Worm (Caenorhabditis elegans) whole organism, L4 larva: ENCODE results near the gene vps-45.

Source experiments
- aha-1 ChIP-seq: fragments of 150-350 bp; peaks from one replicate; lab custom pipeline; 2014; ENCODE audit warnings: missing biosample characterization, missing genetic modification characterization
- aly-2 ChIP-seq: sonication (generic microtip); optimal IDR thresholded peaks from 2 replicates; lab custom pipeline; 2018; ENCODE audit warnings: missing biosample characterization, missing genetic modification characterization
- ama-1 ChIP-seq: fragments of 150-350 bp; optimal IDR thresholded peaks from 2 replicates; lab custom pipeline; 2014; ENCODE audit warnings: inconsistent platforms, mixed read lengths
- dmd-6 ChIP-seq: fragments of 200-800 bp; sonication (Bioruptor generic); IDR thresholded peaks from 2 replicates; pipeline ENCODE4 v1.3.6; 2022; ENCODE audit warnings: missing genetic modification reagents, missing genetic modification characterization, missing compliant biosample characterization
- dmd-8 ChIP-seq: fragments of 200-800 bp; sonication (Bioruptor generic); IDR thresholded peaks from 2 replicates; pipeline ENCODE4 v1.3.6; 2022; ENCODE audit warnings: missing genetic modification characterization, missing compliant biosample characterization
- dve-1 ChIP-seq: sonication (generic microtip); optimal IDR thresholded peaks from 2 replicates; lab custom pipeline; 2017; ENCODE audit warnings: antibody characterized with exemption, mild to moderate bottlenecking, missing genetic modification characterization, missing compliant biosample characterization; ENCODE audit not compliant: insufficient read depth
- egl-27 ChIP-seq: sonication (generic microtip); optimal IDR thresholded peaks from 3 replicates; lab custom pipeline; 2017; ENCODE audit warnings: missing biosample characterization, missing genetic modification reagents, missing genetic modification characterization
- hif-1 ChIP-seq, 2 experiments: sonication (generic microtip); optimal IDR thresholded peaks; 2 replicates each; lab custom pipeline; 2016 to 2017; ENCODE audit warnings: missing compliant biosample characterization in 2 of 2, missing genetic modification characterization in 2 of 2, missing genetic modification reagents in 2 of 2, missing genotype in 2 of 2, mild to moderate bottlenecking in 1 of 2
- lin-38 ChIP-seq: fragments of 200-800 bp; sonication (Bioruptor generic); IDR thresholded peaks from 2 replicates; pipeline ENCODE4 v1.3.6; 2022; ENCODE audit warnings: missing genetic modification reagents, missing genetic modification characterization, missing compliant biosample characterization
- madf-9 ChIP-seq: fragments of 200-800 bp; sonication (Bioruptor generic); conservative IDR thresholded peaks from 2 replicates; pipeline ENCODE4 v1.3.6; 2022; ENCODE audit warnings: missing genetic modification reagents, missing genetic modification characterization, missing compliant biosample characterization
- mdl-1 ChIP-seq, 2 experiments: fragments of 150-350 bp in 1 of 2; sonication (generic microtip) in 1 of 2; optimal IDR thresholded peaks; 2 replicates each; lab custom pipeline; 2014 to 2017; ENCODE audit warnings: missing biosample characterization in 2 of 2, missing genetic modification characterization in 2 of 2
- mep-1 ChIP-seq: fragments of 150-350 bp; sonication (generic microtip); optimal IDR thresholded peaks from 3 replicates; lab custom pipeline; 2014; ENCODE audit warnings: missing biosample characterization, missing genetic modification characterization
- mes-2 ChIP-seq: sonication (generic microtip); optimal IDR thresholded peaks from 2 replicates; lab custom pipeline; 2016; ENCODE audit warnings: missing genotype, mild to moderate bottlenecking, missing genetic modification characterization, missing compliant biosample characterization; ENCODE audit not compliant: poor library complexity, severe bottlenecking
- mxl-3 ChIP-seq: fragments of 200-800 bp; sonication (Bioruptor generic); optimal IDR thresholded peaks from 2 replicates; lab custom pipeline; 2018; ENCODE audit warnings: mild to moderate bottlenecking, missing genetic modification characterization, missing compliant biosample characterization
- nhr-28 ChIP-seq: fragments of 150-350 bp; optimal IDR thresholded peaks from 2 replicates; lab custom pipeline; 2014; ENCODE audit warnings: missing biosample characterization, missing genetic modification characterization
- nhr-42 ChIP-seq: fragments of 200-800 bp; sonication (Bioruptor generic); IDR thresholded peaks from 2 replicates; pipeline ENCODE4 v1.3.6; 2022; ENCODE audit warnings: missing genetic modification characterization, missing compliant biosample characterization
- nhr-48 ChIP-seq: sonication (generic microtip); optimal IDR thresholded peaks from 2 replicates; lab custom pipeline; 2016; ENCODE audit warnings: mild to moderate bottlenecking, missing genetic modification characterization, missing compliant biosample characterization
- nhr-6 ChIP-seq: fragments of 150-350 bp; optimal IDR thresholded peaks from 2 replicates; lab custom pipeline; 2014; ENCODE audit warnings: missing biosample characterization, missing genetic modification characterization
- pha-4 ChIP-seq, 2 experiments: fragments of 150-350 bp in 1 of 2; fragments of 200-800 bp in 1 of 2; sonication (Bioruptor generic) in 1 of 2; IDR thresholded peaks in 1 of 2; optimal IDR thresholded peaks in 1 of 2; 2 replicates each; pipeline versions ENCODE4 v1.3.6 to Lab custom; 2014 to 2022; ENCODE audit warnings: missing genetic modification characterization in 2 of 2, missing genetic modification reagents in 2 of 2, missing biosample characterization in 1 of 2, missing compliant biosample characterization in 1 of 2
- rbr-2 ChIP-seq: sonication (generic microtip); optimal IDR thresholded peaks from 2 replicates; lab custom pipeline; 2016; ENCODE audit warnings: missing genotype, missing genetic modification characterization, missing compliant biosample characterization
- tag-97 ChIP-seq: fragments of 200-800 bp; sonication (Bioruptor generic); IDR thresholded peaks from 2 replicates; pipeline ENCODE4 v1.3.6; 2022; ENCODE audit warnings: missing genetic modification characterization, missing compliant biosample characterization
- tra-1 ChIP-seq: fragments of 200-800 bp; sonication (Bioruptor generic); IDR thresholded peaks from 2 replicates; pipeline ENCODE4 v1.3.6; 2022; ENCODE audit warnings: missing genetic modification reagents, missing genetic modification characterization, missing compliant biosample characterization
- zfp-2 ChIP-seq: sonication (generic microtip); optimal IDR thresholded peaks from 2 replicates; lab custom pipeline; 2016; ENCODE audit warnings: mild to moderate bottlenecking, missing genetic modification characterization, missing compliant biosample characterization

vps-45 gene

ce11 chrX:924495-925008 is 50.1 kb downstream of the vps-45 start, which contains the start of the genes pifk-1 and tbc-11 (continued):
- TF ChIP-seq dmd-6 (GFP tag; lab: Robert Waterston, UW) (peak; percentile 40; the same call in 1 of the 2 replicates), dve-1 (peak; percentile 82), ama-1 (lab: Kevin White, UChicago) (no peak), madf-9 (GFP tag; lab: Robert Waterston, UW) (no peak), mdl-1 (tag; optimal IDR thresholded peaks at IDR 0.05; lab: Kevin White, UChicago) (peak in 1 of 2 experiments; percentile 55), rbr-2 (tag; lab: Kevin White, UChicago) (no peak), aha-1 (no peak), zfp-2 (tag; lab: Kevin White, UChicago) (no peak), lin-38 (GFP tag; lab: Robert Waterston, UW) (peak; percentile 80), tra-1 (GFP tag; lab: Robert Waterston, UW) (no peak), mep-1 (peak; percentile 80), nhr-48 (tag; lab: Kevin White, UChicago) (no peak), tag-97 (GFP tag; lab: Robert Waterston, UW) (no peak), dmd-8 (GFP tag; lab: Robert Waterston, UW) (0 out of 2 replicates have a peak, but pooled peaks have one; percentile 25), aly-2 (tag; lab: Kevin White, UChicago) (no peak), nhr-6 (peak; percentile 26), egl-27 (tag; lab: Kevin White, UChicago) (no peak), mes-2 (tag; lab: Kevin White, UChicago) (peak; percentile 79), mxl-3 (GFP tag; lab: Kevin White, UChicago) (peak; percentile 16), nhr-28 (peak; percentile 74), nhr-42 (GFP tag; lab: Robert Waterston, UW) (no peak), pha-4 (GFP tag; IDR thresholded peaks at IDR 0.05; lab: Robert Waterston, UW) (no peak), pha-4 (tag; optimal IDR thresholded peaks at IDR 0.05; lab: Kevin White, UChicago) (peak; percentile 95), hif-1 (tag; optimal IDR thresholded peaks at IDR 0.05; lab: Kevin White, UChicago) (peak in 1 of 2 experiments; percentile 46)
- TF ChIP-seq, all 104 proteins: peak for 22
